Worm (Caenorhabditis elegans): ENCODE data around the gene T23B7.2.

The T23B7.2 gene

ce11 chrII:4818780-4819179 lies 23.3 kb downstream of the T23B7.2 start:
- TF ChIP-seq nhr-23 (tag; optimal IDR thresholded peaks at IDR 0.05) (no peak), hmg-11 (tag; optimal IDR thresholded peaks at IDR 0.05) (no peak), fkh-10 (GFP tag; optimal IDR thresholded peaks at IDR 0.05) (no peak), snpc-4 (tag; optimal IDR thresholded peaks at IDR 0.05) (no peak), unc-39 (tag; optimal IDR thresholded peaks at IDR 0.05) (no peak), zag-1 (tag; optimal IDR thresholded peaks at IDR 0.05) (no peak), pha-4 (tag; optimal IDR thresholded peaks at IDR 0.05) (no peak), elt-3 (tag; optimal IDR thresholded peaks at IDR 0.05) (no peak), nhr-28 (tag; optimal IDR thresholded peaks at IDR 0.05) (no peak), ztf-11 (tag; optimal IDR thresholded peaks at IDR 0.05) (no peak), nhr-11 (tag; optimal IDR thresholded peaks at IDR 0.05) (no peak), unc-62 (GFP tag; optimal IDR thresholded peaks at IDR 0.05) (no peak)

DNA sequence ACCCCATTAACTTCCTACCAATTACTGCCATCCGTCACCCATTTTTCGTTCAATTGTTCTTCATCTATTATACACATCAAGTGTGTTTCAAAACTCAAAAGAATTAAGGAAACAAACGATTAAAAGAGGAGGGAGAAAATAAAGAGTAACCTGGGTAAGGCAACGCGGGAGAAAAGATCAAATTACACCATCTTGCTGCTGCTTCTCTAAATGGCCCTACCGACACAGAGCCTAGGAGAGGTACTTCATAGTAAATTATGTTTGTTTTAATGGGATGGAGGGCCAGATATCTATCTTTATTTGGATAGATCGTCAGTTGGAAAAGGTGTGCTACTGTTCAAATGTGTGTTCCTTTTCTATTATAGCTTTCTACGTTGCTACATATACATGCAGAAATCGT lies 26.7 kb downstream of the T23B7.2 start:
- TF ChIP-seq nhr-23 (tag; optimal IDR thresholded peaks at IDR 0.05) = no peak
- TF ChIP-seq nhr-25 (tag; optimal IDR thresholded peaks at IDR 0.05) = no peak
- TF ChIP-seq ztf-4 (tag; optimal IDR thresholded peaks at IDR 0.05) = no peak
- no peak for TF ChIP-seq mdl-1 (tag; optimal IDR thresholded peaks at IDR 0.05)
- TF ChIP-seq mml-1 (tag; optimal IDR thresholded peaks at IDR 0.05) = no peak
- TF ChIP-seq nhr-12 (tag; optimal IDR thresholded peaks at IDR 0.05) = no peak
- no peak for TF ChIP-seq nhr-28 (tag; optimal IDR thresholded peaks at IDR 0.05)
- TF ChIP-seq jun-1 (tag; optimal IDR thresholded peaks at IDR 0.05) = no peak
- TF ChIP-seq fos-1 (tag; optimal IDR thresholded peaks at IDR 0.05) = no peak
- no peak for TF ChIP-seq daf-12 (tag; optimal IDR thresholded peaks at IDR 0.05)
- TF ChIP-seq pha-4 (tag; optimal IDR thresholded peaks at IDR 0.05) = no peak
- no peak for TF ChIP-seq ceh-82 (tag; optimal IDR thresholded peaks at IDR 0.05)
- TF ChIP-seq fkh-2 (tag; optimal IDR thresholded peaks at IDR 0.05) = no peak
- no peak for TF ChIP-seq hmg-11 (tag; optimal IDR thresholded peaks at IDR 0.05)
- no peak for TF ChIP-seq egl-27 (tag; optimal IDR thresholded peaks at IDR 0.05)
- TF ChIP-seq elt-2 (tag; optimal IDR thresholded peaks at IDR 0.05) = no peak

DNA sequence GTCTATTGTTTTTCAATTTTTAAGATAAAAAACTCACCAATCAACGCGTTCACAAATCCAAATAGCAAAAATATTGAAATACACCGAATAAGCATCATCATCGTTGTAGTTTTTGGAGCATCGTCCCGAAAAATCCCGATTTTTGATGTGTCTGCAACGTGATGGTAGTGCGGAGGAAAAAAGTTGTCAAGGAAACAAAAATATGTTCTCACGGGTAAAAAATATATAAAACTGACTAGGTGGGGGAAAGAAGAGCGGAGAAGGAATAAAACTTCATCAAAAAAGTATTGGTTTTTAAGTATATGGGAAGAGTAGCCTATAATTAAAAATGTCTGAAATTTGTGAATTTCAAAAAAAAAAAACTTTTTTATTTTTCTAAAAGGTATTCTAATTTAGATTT lies 30.1 kb downstream of the T23B7.2 start, which contains the start of gene rig-6:
TSS of gene rig-6 (minus strand) at position 101 of the 400 bp plus-strand sequence.
- no peak for TF ChIP-seq zag-1 (tag; optimal IDR thresholded peaks at IDR 0.05)
- TF ChIP-seq nhr-11 (tag; optimal IDR thresholded peaks at IDR 0.05) = no peak
- TF ChIP-seq ceh-16 (tag; optimal IDR thresholded peaks at IDR 0.05) = no peak
- TF ChIP-seq unc-39 (tag; optimal IDR thresholded peaks at IDR 0.05) = no peak
- no peak for TF ChIP-seq jun-1 (tag; optimal IDR thresholded peaks at IDR 0.05)
- TF ChIP-seq elt-1 (tag; optimal IDR thresholded peaks at IDR 0.05) = no peak
- no peak for TF ChIP-seq nhr-237 (tag; optimal IDR thresholded peaks at IDR 0.05)
- no peak for TF ChIP-seq ceh-28 (tag; optimal IDR thresholded peaks at IDR 0.05)
- no peak for TF ChIP-seq tbx-2 (tag; optimal IDR thresholded peaks at IDR 0.05)
- TF ChIP-seq nhr-76 (tag; optimal IDR thresholded peaks at IDR 0.05) = no peak
- no peak for TF ChIP-seq nhr-43 (tag; optimal IDR thresholded peaks at IDR 0.05; ENCODE audit: poor library complexity, severe bottlenecking)
- TF ChIP-seq pqm-1 (tag; optimal IDR thresholded peaks at IDR 0.05) = no peak
- TF ChIP-seq nhr-67 (tag; optimal IDR thresholded peaks at IDR 0.05) = no peak
- no peak for TF ChIP-seq daf-12 (tag; optimal IDR thresholded peaks at IDR 0.05)
- TF ChIP-seq sea-2 (GFP tag; optimal IDR thresholded peaks at IDR 0.05) = no peak
- no peak for TF ChIP-seq nhr-23 (tag; optimal IDR thresholded peaks at IDR 0.05)

DNA sequence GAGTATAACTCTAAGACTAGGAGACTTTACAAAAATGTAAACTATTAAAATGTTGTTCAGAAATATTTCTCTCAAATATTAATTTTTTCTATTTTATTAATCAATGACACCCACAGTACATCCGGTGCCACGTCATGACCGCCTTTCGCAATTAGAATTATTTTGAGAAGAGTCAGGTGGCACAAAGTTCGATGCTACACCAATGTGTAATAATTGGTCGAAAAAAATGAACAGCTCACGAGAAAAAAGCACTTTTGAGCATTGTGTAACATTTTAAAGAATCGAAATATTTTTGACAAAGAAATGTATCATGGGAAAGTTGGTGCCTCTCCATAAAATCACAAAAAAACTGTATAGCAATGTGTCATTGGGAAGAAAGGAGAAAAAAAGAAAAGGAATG lies 35.3 kb downstream of the T23B7.2 start:
- TF ChIP-seq tbx-2 (tag; optimal IDR thresholded peaks at IDR 0.05) (no peak), lsy-12 (tag; optimal IDR thresholded peaks at IDR 0.05) (no peak), elt-2 (tag; optimal IDR thresholded peaks at IDR 0.05) (no peak), snpc-4 (tag; optimal IDR thresholded peaks at IDR 0.05) (no peak), nhr-76 (tag; optimal IDR thresholded peaks at IDR 0.05) (no peak), hmg-11 (tag; optimal IDR thresholded peaks at IDR 0.05) (no peak), mml-1 (tag; optimal IDR thresholded peaks at IDR 0.05) (no peak), nhr-43 (tag; optimal IDR thresholded peaks at IDR 0.05; ENCODE audit: poor library complexity, severe bottlenecking) (no peak), pha-4 (tag; optimal IDR thresholded peaks at IDR 0.05) (no peak), ceh-16 (tag; optimal IDR thresholded peaks at IDR 0.05) (no peak), nfya-1 (tag; optimal IDR thresholded peaks at IDR 0.05; ENCODE audit: insufficient read depth) (no peak), ztf-11 (tag; optimal IDR thresholded peaks at IDR 0.05) (no peak), nhr-11 (tag; optimal IDR thresholded peaks at IDR 0.05) (no peak), mdl-1 (tag; optimal IDR thresholded peaks at IDR 0.05) (no peak), egl-27 (tag; optimal IDR thresholded peaks at IDR 0.05) (no peak), nhr-12 (tag; optimal IDR thresholded peaks at IDR 0.05) (no peak)
